Worm (Caenorhabditis elegans) whole organism, young adult: ENCODE data around the gene rad-54.L2.
A peak's percentile ranks its signal among the peaks of the same experiment; 100 is the strongest.

Source experiments
- B0336.3 ChIP-seq: fragments of 200-800 bp; sonication (Bioruptor generic); IDR thresholded peaks from 2 replicates; pipeline ENCODE4 v1.3.6; 2022; ENCODE audit warnings: missing genetic modification characterization, missing compliant biosample characterization
- C06A6.2 ChIP-seq: fragments of 200-800 bp; sonication (Bioruptor generic); conservative IDR thresholded peaks from 2 replicates; pipeline ENCODE4 v1.3.6; 2022; ENCODE audit warnings: missing genetic modification characterization, missing compliant biosample characterization
- F52B5.7 ChIP-seq: sonication (generic microtip); optimal IDR thresholded peaks from 2 replicates; lab custom pipeline; 2016; ENCODE audit warnings: mild to moderate bottlenecking, missing genetic modification characterization, missing compliant biosample characterization
- F55B11.4 ChIP-seq: sonication (generic microtip); optimal IDR thresholded peaks from 2 replicates; lab custom pipeline; 2016; ENCODE audit warnings: missing compliant biosample characterization, missing genetic modification characterization, borderline replicate concordance; ENCODE audit not compliant: insufficient read depth
- F57A8.1 ChIP-seq: fragments of 200-800 bp; sonication (Bioruptor generic); optimal IDR thresholded peaks from 2 replicates; lab custom pipeline; 2018; ENCODE audit warnings: mild to moderate bottlenecking, missing genetic modification characterization, moderate library complexity, missing compliant biosample characterization
- ama-1 ChIP-seq, 3 experiments: fragments of 150-350 bp in 1 of 3; sonication (generic microtip) in 2 of 3; optimal IDR thresholded peaks; 2 replicates each; lab custom pipeline; 2014 to 2018; ENCODE audit warnings: missing biosample characterization in 2 of 3, missing genetic modification characterization in 2 of 3, missing genetic modification reagents in 2 of 3
- cebp-1 ChIP-seq, 2 experiments: fragments of 200-800 bp in 1 of 2; sonication (Bioruptor generic) in 1 of 2; sonication (generic microtip) in 1 of 2; IDR thresholded peaks in 1 of 2; optimal IDR thresholded peaks in 1 of 2; 2 replicates each; pipeline versions ENCODE4 v1.3.6 to Lab custom; 2017 to 2022; ENCODE audit warnings: missing compliant biosample characterization in 2 of 2, missing genetic modification characterization in 2 of 2, mild to moderate bottlenecking in 1 of 2, missing genetic modification reagents in 1 of 2, moderate library complexity in 1 of 2
- nfya-1 ChIP-seq: sonication (generic microtip); optimal IDR thresholded peaks from 2 replicates; lab custom pipeline; 2017; ENCODE audit warnings: antibody characterized with exemption, missing compliant biosample characterization, missing genetic modification characterization, borderline replicate concordance; ENCODE audit not compliant: insufficient read depth
- nfyb-1 ChIP-seq: fragments of 200-800 bp; sonication (Bioruptor generic); IDR thresholded peaks from 2 replicates; pipeline ENCODE4 v1.3.6; 2022; ENCODE audit warnings: missing genetic modification reagents, missing genetic modification characterization, missing compliant biosample characterization
- pha-4 ChIP-seq: fragments of 150-350 bp; sonication (generic microtip); optimal IDR thresholded peaks from 2 replicates; lab custom pipeline; 2014; ENCODE audit warnings: missing biosample characterization, missing genetic modification reagents, missing genetic modification characterization
- unc-130 ChIP-seq: sonication (generic microtip); optimal IDR thresholded peaks from 2 replicates; lab custom pipeline; 2016; ENCODE audit warnings: missing genetic modification reagents, missing genetic modification characterization, missing compliant biosample characterization
- unc-62 ChIP-seq: fragments of 150-350 bp; optimal IDR thresholded peaks from 2 replicates; lab custom pipeline; 2014; ENCODE audit warnings: missing biosample characterization, missing genetic modification reagents, missing genetic modification characterization

DNA sequence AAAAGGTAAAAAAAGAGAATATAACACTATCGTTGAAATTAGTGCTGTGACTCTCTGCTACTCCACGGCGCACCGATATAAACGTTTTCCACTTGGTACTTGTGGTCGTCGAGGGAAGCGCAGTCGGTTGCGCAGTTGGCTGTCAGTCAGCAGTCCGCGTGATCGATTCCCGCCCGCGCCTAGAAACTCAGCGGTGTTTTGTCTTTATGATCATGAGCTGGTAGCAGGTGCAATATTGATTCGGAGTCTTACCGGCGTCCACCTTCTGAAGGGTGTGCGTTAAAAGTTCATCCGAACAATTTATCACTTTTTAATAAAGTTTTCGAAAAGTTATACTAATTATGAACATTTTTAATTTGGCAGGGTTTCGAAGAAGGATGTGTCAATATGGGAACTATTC is 33.2 kb downstream of the rad-54.L2 start:
- TF ChIP-seq nfya-1: no peak
- TF ChIP-seq pha-4 (tag; lab: Kevin White, UChicago): no peak
- peak; percentile 73; the same call in 1 of the 2 replicates for TF ChIP-seq C06A6.2
- TF ChIP-seq B0336.3 (GFP tag; lab: Robert Waterston, UW): peak; percentile 89
- TF ChIP-seq unc-130: peak; percentile 84
- TF ChIP-seq ama-1 (optimal IDR thresholded peaks at IDR 0.05; lab: Kevin White, UChicago): no peak
- peak; percentile 83 to 89 for TF ChIP-seq ama-1 (GFP tag; optimal IDR thresholded peaks at IDR 0.05; lab: Kevin White, UChicago)
- TF ChIP-seq F52B5.7: peak; percentile 92
- TF ChIP-seq F57A8.1: peak; percentile 70
- TF ChIP-seq nfyb-1: peak; percentile 91
- peak; percentile 27; the same call in 1 of the 2 replicates for TF ChIP-seq cebp-1 (GFP tag; IDR thresholded peaks at IDR 0.05; lab: Robert Waterston, UW)
- peak; percentile 86 for TF ChIP-seq cebp-1 (tag; optimal IDR thresholded peaks at IDR 0.05; lab: Kevin White, UChicago)
- TF ChIP-seq unc-62: no peak
- TF ChIP-seq F55B11.4 (tag; lab: Kevin White, UChicago): no peak
